Fruit fly (Drosophila melanogaster) whole organism, embryonic: ENCODE results near the gene Snx1.
A peak's percentile ranks its signal among the peaks of the same experiment; 100 is the strongest.

Experiments
- Adf1 ChIP-seq: fragments of 200-800 bp; sonication (Bioruptor generic); IDR thresholded peaks from 2 replicates; pipeline ENCODE4 v1.3.6; 2022; ENCODE audit warnings: missing biosample characterization, missing genetic modification characterization
- Blimp-1 ChIP-seq: fragments of 200-800 bp; sonication (Bioruptor generic); optimal IDR thresholded peaks from 3 replicates; lab custom pipeline; 2018; ENCODE audit warnings: missing biosample characterization, missing genetic modification characterization, mild to moderate bottlenecking, moderate library complexity, missing genetic modification reagents
- BtbVII ChIP-seq: fragments of 200-800 bp; sonication (Bioruptor generic); optimal IDR thresholded peaks from 3 replicates; lab custom pipeline; 2017; ENCODE audit warnings: missing biosample characterization, mild to moderate bottlenecking, missing genetic modification characterization
- CG10959 ChIP-seq: fragments of 200-800 bp; sonication (Bioruptor generic); IDR thresholded peaks from 2 replicates; pipeline ENCODE4 v1.3.6; 2022; ENCODE audit warnings: missing biosample characterization, missing genetic modification characterization
- CG12769 ChIP-seq: fragments of 200-800 bp; sonication (Bioruptor generic); optimal IDR thresholded peaks from 2 replicates; lab custom pipeline; 2019; ENCODE audit warnings: missing biosample characterization, mild to moderate bottlenecking, missing genetic modification characterization, moderate library complexity
- CG13894 ChIP-seq: fragments of 200-800 bp; sonication (Bioruptor generic); optimal IDR thresholded peaks from 3 replicates; lab custom pipeline; 2018; ENCODE audit warnings: missing biosample characterization, mild to moderate bottlenecking, missing genetic modification characterization, moderate library complexity
- CG14441 ChIP-seq: fragments of 200-800 bp; sonication (Bioruptor generic); IDR thresholded peaks from 2 replicates; pipeline ENCODE4 v1.3.6; 2022; ENCODE audit warnings: missing biosample characterization, missing genetic modification characterization
- CG14667 ChIP-seq: fragments of 200-800 bp; sonication (Bioruptor generic); IDR thresholded peaks from 2 replicates; pipeline ENCODE4 v1.3.6; 2022; ENCODE audit warnings: missing biosample characterization, missing genetic modification characterization
- CG16779 ChIP-seq: fragments of 200-800 bp; sonication (Bioruptor generic); IDR thresholded peaks from 2 replicates; pipeline ENCODE4 v1.3.6; 2022; ENCODE audit warnings: missing biosample characterization, missing genetic modification characterization
- CG18599 ChIP-seq: fragments of 200-800 bp; sonication (Bioruptor generic); optimal IDR thresholded peaks from 3 replicates; lab custom pipeline; 2017; ENCODE audit warnings: missing biosample characterization, missing genetic modification characterization, mild to moderate bottlenecking, moderate library complexity, missing genetic modification reagents
- CG18619 ChIP-seq: fragments of 200-800 bp; sonication (Bioruptor generic); optimal IDR thresholded peaks from 3 replicates; lab custom pipeline; 2017; ENCODE audit warnings: missing biosample characterization, mild to moderate bottlenecking, missing genetic modification characterization
- CG2199 ChIP-seq: fragments of 200-800 bp; sonication (Bioruptor generic); IDR thresholded peaks from 3 replicates; pipeline ENCODE4 v1.3.6; 2022; ENCODE audit warnings: missing biosample characterization, missing genetic modification characterization
- CG30403 ChIP-seq: fragments of 200-800 bp; sonication (Bioruptor generic); optimal IDR thresholded peaks from 3 replicates; lab custom pipeline; 2016; ENCODE audit warnings: missing biosample characterization, missing genetic modification characterization
- CG31365 ChIP-seq: fragments of 200-800 bp; sonication (Bioruptor generic); optimal IDR thresholded peaks from 2 replicates; lab custom pipeline; 2018; ENCODE audit warnings: missing biosample characterization, mild to moderate bottlenecking, missing genetic modification characterization
- CG3847 ChIP-seq: fragments of 200-800 bp; sonication (Bioruptor generic); IDR thresholded peaks from 2 replicates; pipeline ENCODE4 v1.3.6; 2022; ENCODE audit warnings: missing biosample characterization, missing genetic modification characterization
- CG4424 ChIP-seq: fragments of 200-800 bp; sonication (Bioruptor generic); optimal IDR thresholded peaks from 3 replicates; lab custom pipeline; 2016; ENCODE audit warnings: missing biosample characterization, missing genetic modification characterization
- CG5953 ChIP-seq: fragments of 200-800 bp; sonication (Bioruptor generic); IDR thresholded peaks from 2 replicates; pipeline ENCODE4 v1.3.6; 2022; ENCODE audit warnings: missing biosample characterization, missing genetic modification characterization
- CG6683 ChIP-seq: fragments of 200-800 bp; sonication (Bioruptor generic); optimal IDR thresholded peaks from 2 replicates; lab custom pipeline; 2017; ENCODE audit warnings: missing biosample characterization, mild to moderate bottlenecking, missing genetic modification characterization, missing genetic modification reagents
- CG7556 ChIP-seq: fragments of 200-800 bp; sonication (Bioruptor generic); optimal IDR thresholded peaks from 2 replicates; lab custom pipeline; 2017; ENCODE audit warnings: missing biosample characterization, mild to moderate bottlenecking, missing genetic modification characterization
- CG8765 ChIP-seq: fragments of 200-800 bp; sonication (Bioruptor generic); IDR thresholded peaks from 2 replicates; pipeline ENCODE4 v1.3.6; 2022; ENCODE audit warnings: missing biosample characterization, missing genetic modification characterization
- CG9932 ChIP-seq: fragments of 200-800 bp; sonication (Bioruptor generic); IDR thresholded peaks from 2 replicates; pipeline ENCODE4 v1.3.6; 2022; ENCODE audit warnings: missing biosample characterization, missing genetic modification characterization
- D19B ChIP-seq: fragments of 200-800 bp; sonication (Bioruptor generic); optimal IDR thresholded peaks from 2 replicates; lab custom pipeline; 2017; ENCODE audit warnings: missing biosample characterization, mild to moderate bottlenecking, missing genetic modification characterization
- Deaf1 ChIP-seq: fragments of 200-800 bp; optimal IDR thresholded peaks from 3 replicates; lab custom pipeline; 2019; ENCODE audit warnings: missing biosample characterization, mild to moderate bottlenecking, missing genetic modification characterization, moderate library complexity
- Dek ChIP-seq: fragments of 200-800 bp; sonication (Bioruptor generic); optimal IDR thresholded peaks from 3 replicates; lab custom pipeline; 2019; ENCODE audit warnings: missing biosample characterization, mild to moderate bottlenecking, missing genetic modification characterization, moderate library complexity
- Dref ChIP-seq: fragments of 200-800 bp; sonication (Bioruptor generic); IDR thresholded peaks from 2 replicates; pipeline ENCODE4 v1.3.6; 2022; ENCODE audit warnings: missing biosample characterization, missing genetic modification characterization
- Hey ChIP-seq: fragments of 200-800 bp; sonication (Bioruptor generic); optimal IDR thresholded peaks from 3 replicates; lab custom pipeline; 2018; ENCODE audit warnings: missing biosample characterization, mild to moderate bottlenecking, missing genetic modification characterization
- Kr ChIP-seq: fragments of 200-800 bp; sonication (Bioruptor generic); optimal IDR thresholded peaks from 2 replicates; lab custom pipeline; 2017; ENCODE audit warnings: missing biosample characterization, mild to moderate bottlenecking, missing genetic modification characterization
- Lpt ChIP-seq: fragments of >200 bp; optimal IDR thresholded peaks from 2 replicates; lab custom pipeline; 2018; ENCODE audit warnings: missing biosample characterization, missing genetic modification characterization
- Med ChIP-seq: fragments of 200-800 bp; sonication (Bioruptor generic); peaks from one replicate; lab custom pipeline; 2016; ENCODE audit warnings: missing biosample characterization, missing genetic modification characterization, mild to moderate bottlenecking, inconsistent platforms, moderate library complexity
- PHDP ChIP-seq: fragments of 200-800 bp; sonication (Bioruptor generic); optimal IDR thresholded peaks from 3 replicates; lab custom pipeline; 2018; ENCODE audit warnings: missing biosample characterization, mild to moderate bottlenecking, missing genetic modification characterization, moderate library complexity
- Xbp1 ChIP-seq: fragments of 200-800 bp; sonication (Bioruptor generic); optimal IDR thresholded peaks from 3 replicates; lab custom pipeline; 2016; ENCODE audit warnings: missing biosample characterization, mild to moderate bottlenecking, missing genetic modification characterization
- az2 ChIP-seq: fragments of 200-800 bp; sonication (Bioruptor generic); optimal IDR thresholded peaks from 3 replicates; lab custom pipeline; 2016; ENCODE audit warnings: missing biosample characterization, missing genetic modification characterization
- chm ChIP-seq: fragments of 200-800 bp; sonication (Bioruptor generic); IDR thresholded peaks from 2 replicates; pipeline ENCODE4 v1.3.6; 2022; ENCODE audit warnings: missing biosample characterization, missing genetic modification characterization
- croc ChIP-seq: fragments of 200-800 bp; sonication (Bioruptor generic); conservative IDR thresholded peaks from 3 replicates; pipeline ENCODE4 v1.3.6; 2022; ENCODE audit warnings: missing biosample characterization, missing genetic modification characterization
- cwo ChIP-seq: fragments of 200-800 bp; sonication (Bioruptor generic); optimal IDR thresholded peaks from 3 replicates; lab custom pipeline; 2017; ENCODE audit warnings: missing biosample characterization, missing genetic modification characterization, mild to moderate bottlenecking, moderate library complexity, missing genetic modification reagents
- dimm ChIP-seq: fragments of 200-800 bp; sonication (Bioruptor generic); IDR thresholded peaks from 2 replicates; pipeline ENCODE4 v1.3.6; 2022; ENCODE audit warnings: missing biosample characterization, missing genetic modification characterization
- ems ChIP-seq: fragments of 200-800 bp; sonication (Bioruptor generic); optimal IDR thresholded peaks from 3 replicates; lab custom pipeline; 2016; ENCODE audit warnings: missing biosample characterization, missing genetic modification characterization
- exex ChIP-seq: fragments of 200-800 bp; sonication (Bioruptor generic); optimal IDR thresholded peaks from 4 replicates; lab custom pipeline; 2018; ENCODE audit warnings: missing biosample characterization, mild to moderate bottlenecking, missing genetic modification characterization, moderate library complexity
- gfzf ChIP-seq: fragments of 200-800 bp; sonication (Bioruptor generic); optimal IDR thresholded peaks from 2 replicates; lab custom pipeline; 2016; ENCODE audit warnings: missing biosample characterization, mild to moderate bottlenecking, missing genetic modification characterization, moderate library complexity
- hb ChIP-seq: fragments of 200-800 bp; sonication (Bioruptor generic); IDR thresholded peaks from 3 replicates; pipeline ENCODE4 v1.3.6; 2022; ENCODE audit warnings: missing biosample characterization, missing genetic modification characterization; ENCODE audit not compliant: partially characterized antibody
- kah ChIP-seq: fragments of 200-800 bp; sonication (Bioruptor generic); optimal IDR thresholded peaks from 2 replicates; lab custom pipeline; 2018; ENCODE audit warnings: missing biosample characterization, mild to moderate bottlenecking, missing genetic modification characterization
- klu ChIP-seq: fragments of 200-800 bp; sonication (Bioruptor generic); IDR thresholded peaks from 2 replicates; pipeline ENCODE4 v1.3.6; 2022; ENCODE audit warnings: missing biosample characterization, missing genetic modification characterization
- lilli ChIP-seq: fragments of 200-800 bp; sonication (Bioruptor generic); optimal IDR thresholded peaks from 3 replicates; lab custom pipeline; 2016; ENCODE audit warnings: missing biosample characterization, missing genetic modification characterization
- sd ChIP-seq: fragments of 200-800 bp; sonication (Bioruptor generic); optimal IDR thresholded peaks from 3 replicates; lab custom pipeline; 2018; ENCODE audit warnings: missing biosample characterization, mild to moderate bottlenecking, missing genetic modification characterization, moderate library complexity
- so ChIP-seq: fragments of 200-800 bp; sonication (Bioruptor generic); IDR thresholded peaks from 3 replicates; pipeline ENCODE4 v1.3.6; 2022; ENCODE audit warnings: missing biosample characterization, missing genetic modification characterization
- tin ChIP-seq: fragments of 200-800 bp; sonication (Bioruptor generic); optimal IDR thresholded peaks from 3 replicates; lab custom pipeline; 2016; ENCODE audit warnings: missing biosample characterization, missing genetic modification characterization
- tio ChIP-seq: fragments of 200-800 bp; sonication (Bioruptor generic); optimal IDR thresholded peaks from 2 replicates; lab custom pipeline; 2017; ENCODE audit warnings: missing biosample characterization, missing genetic modification characterization, inconsistent platforms
- tx ChIP-seq: fragments of 200-800 bp; sonication (Bioruptor generic); optimal IDR thresholded peaks from 2 replicates; lab custom pipeline; 2016; ENCODE audit warnings: missing biosample characterization, missing genetic modification characterization
- zen2 ChIP-seq: fragments of 200-800 bp; sonication (Bioruptor generic); IDR thresholded peaks from 3 replicates; pipeline ENCODE4 v1.3.6; 2022; ENCODE audit warnings: missing biosample characterization, missing genetic modification characterization; ENCODE audit not compliant: partially characterized antibody
- zfh1 ChIP-seq: fragments of 200-800 bp; sonication (Bioruptor generic); IDR thresholded peaks from 3 replicates; pipeline ENCODE4 v1.3.6; 2022; ENCODE audit warnings: missing biosample characterization, missing genetic modification characterization

Gene Snx1

dm6 chr2L:3479697-3480442, 30.4 kb downstream of the Snx1 start (continued):
- TF ChIP-seq Blimp-1 (GFP tag; lab: Kevin White, UChicago) (no peak), so (GFP tag; lab: Robert Waterston, UW) (no peak), CG5953 (GFP tag; lab: Robert Waterston, UW) (no peak), az2 (GFP tag; lab: Kevin White, UChicago) (no peak), Xbp1 (GFP tag; lab: Kevin White, UChicago) (no peak), CG31365 (tag; lab: Kevin White, UChicago) (no peak), BtbVII (GFP tag; lab: Kevin White, UChicago) (peak; percentile 23), cwo (GFP tag; lab: Kevin White, UChicago) (peak; percentile 96), Dek (no peak), gfzf (no peak), CG7556 (GFP tag; lab: Kevin White, UChicago) (no peak), CG12769 (tag; lab: Kevin White, UChicago) (peak; percentile 83), CG2199 (no peak), CG8765 (GFP tag; lab: Robert Waterston, UW) (no peak), hb (GFP tag; lab: Robert Waterston, UW) (no peak), PHDP (no peak), CG10959 (GFP tag; lab: Robert Waterston, UW) (no peak), croc (GFP tag; lab: Robert Waterston, UW) (no peak), Kr (GFP tag; lab: Kevin White, UChicago) (no peak), chm (GFP tag; lab: Robert Waterston, UW) (no peak), tio (GFP tag; lab: Kevin White, UChicago) (no peak), Med (peak; percentile 61), sd (tag; lab: Kevin White, UChicago) (peak; percentile 56), CG16779 (GFP tag; lab: Robert Waterston, UW) (0 out of 2 replicates have a peak, but pooled peaks have one; percentile 3), CG14667 (GFP tag; lab: Robert Waterston, UW) (no peak), Dref (GFP tag; lab: Robert Waterston, UW) (no peak), ems (no peak), exex (tag; lab: Kevin White, UChicago) (no peak), zfh1 (GFP tag; lab: Robert Waterston, UW) (no peak), kah (GFP tag; lab: Kevin White, UChicago) (peak; percentile 69), zen2 (GFP tag; lab: Robert Waterston, UW) (no peak), CG3847 (GFP tag; lab: Robert Waterston, UW) (no peak), Deaf1 (no peak), lilli (GFP tag; lab: Kevin White, UChicago) (no peak), CG18619 (GFP tag; lab: Kevin White, UChicago) (no peak), tx (GFP tag; lab: Kevin White, UChicago) (no peak), CG18599 (GFP tag; lab: Kevin White, UChicago) (peak; percentile 27), CG4424 (GFP tag; lab: Kevin White, UChicago) (no peak), tin (no peak), dimm (GFP tag; lab: Robert Waterston, UW) (no peak), Adf1 (GFP tag; lab: Robert Waterston, UW) (peak; percentile 14; the same call in 1 of the 2 replicates), CG14441 (GFP tag; lab: Robert Waterston, UW) (no peak), CG13894 (peak; percentile 65), CG30403 (GFP tag; lab: Kevin White, UChicago) (no peak), klu (GFP tag; lab: Robert Waterston, UW) (no peak), CG9932 (GFP tag; lab: Robert Waterston, UW) (0 out of 2 replicates have a peak, but pooled peaks have one; percentile 3), Lpt (GFP tag; lab: Kevin White, UChicago) (no peak), D19B (GFP tag; lab: Kevin White, UChicago) (no peak), Hey (tag; lab: Kevin White, UChicago) (peak; percentile 56), CG6683 (GFP tag; lab: Kevin White, UChicago) (no peak)
